Worm (Caenorhabditis elegans) whole organism, mixed stage, embryonic: ENCODE measurements around the gene eif-1.

Experiments used
- ceh-43 ChIP-seq: fragments of 200-800 bp; sonication (Bioruptor generic); optimal IDR thresholded peaks from 2 replicates; lab custom pipeline; 2018; ENCODE audit warnings: mild to moderate bottlenecking, missing genetic modification characterization, moderate library complexity, missing compliant biosample characterization
- elt-1 ChIP-seq: sonication (generic microtip); optimal IDR thresholded peaks from 2 replicates; lab custom pipeline; 2017; ENCODE audit warnings: missing genetic modification characterization, mild to moderate bottlenecking, missing compliant biosample characterization, antibody characterized with exemption, moderate library complexity, borderline replicate concordance; ENCODE audit not compliant: insufficient read depth
- elt-3 ChIP-seq: fragments of 150-350 bp; optimal IDR thresholded peaks from 2 replicates; lab custom pipeline; 2014; ENCODE audit warnings: missing biosample characterization, missing genetic modification characterization
- lin-13 ChIP-seq: fragments of 150-350 bp; optimal IDR thresholded peaks from 2 replicates; lab custom pipeline; 2014; ENCODE audit warnings: missing biosample characterization, missing genetic modification characterization
- mab-5 ChIP-seq: fragments of 150-350 bp; optimal IDR thresholded peaks from 2 replicates; lab custom pipeline; 2014; ENCODE audit warnings: missing biosample characterization, missing genetic modification characterization
- nhr-28 ChIP-seq: fragments of 150-350 bp; optimal IDR thresholded peaks from 2 replicates; lab custom pipeline; 2014; ENCODE audit warnings: missing biosample characterization, missing genetic modification characterization
- sptf-1 ChIP-seq: sonication (generic microtip); optimal IDR thresholded peaks from 2 replicates; lab custom pipeline; 2017; ENCODE audit warnings: mild to moderate bottlenecking, missing genetic modification characterization, moderate library complexity, missing compliant biosample characterization
- ztf-11 ChIP-seq: fragments of 150-350 bp; optimal IDR thresholded peaks from 2 replicates; lab custom pipeline; 2014; ENCODE audit warnings: missing biosample characterization, missing genetic modification characterization

- no peak for TF ChIP-seq nhr-28 (tag; lab: Kevin White, UChicago)
- TF ChIP-seq sptf-1 (tag; lab: Kevin White, UChicago): no peak
- no peak for TF ChIP-seq mab-5 (tag; lab: Kevin White, UChicago)
- no peak for TF ChIP-seq lin-13
- no peak for TF ChIP-seq elt-3 (tag; lab: Kevin White, UChicago)
- TF ChIP-seq ztf-11 (tag; lab: Kevin White, UChicago): no peak
- no peak for TF ChIP-seq ceh-43 (GFP tag; lab: Kevin White, UChicago)
- no peak for TF ChIP-seq elt-1
These were observed 47.3 kb upstream of the eif-1 start, which contains the start of gene F33G12.7 for ce11 chrII:5040631-5041156.
